Worm (Caenorhabditis elegans) whole organism, late embryonic: ENCODE results near the gene msp-152.

Experiments used
- C38D4.7 ChIP-seq: fragments of 200-800 bp; sonication (Bioruptor generic); optimal IDR thresholded peaks from 2 replicates; lab custom pipeline; 2018; ENCODE audit warnings: mild to moderate bottlenecking, missing genetic modification characterization, moderate library complexity, missing compliant biosample characterization
- F13H6.1 ChIP-seq: sonication (generic microtip); optimal IDR thresholded peaks from 2 replicates; lab custom pipeline; 2016; ENCODE audit warnings: missing genetic modification characterization, missing compliant biosample characterization
- K02D7.2 ChIP-seq: sonication (generic microtip); optimal IDR thresholded peaks from 2 replicates; lab custom pipeline; 2017; ENCODE audit warnings: mild to moderate bottlenecking, missing genetic modification characterization, missing compliant biosample characterization
- T23F11.4 ChIP-seq: fragments of 200-800 bp; sonication (Bioruptor generic); optimal IDR thresholded peaks from 2 replicates; lab custom pipeline; 2018; ENCODE audit warnings: mild to moderate bottlenecking, missing genetic modification characterization, missing compliant biosample characterization
- Y22D7AL.16 ChIP-seq: sonication (generic microtip); optimal IDR thresholded peaks from 2 replicates; lab custom pipeline; 2016; ENCODE audit warnings: missing genetic modification characterization, missing compliant biosample characterization
- ahr-1 ChIP-seq: sonication (generic microtip); optimal IDR thresholded peaks from 2 replicates; lab custom pipeline; 2016; ENCODE audit warnings: missing genetic modification characterization, missing compliant biosample characterization
- ama-1 ChIP-seq: fragments of 150-350 bp; optimal IDR thresholded peaks from 2 replicates; lab custom pipeline; 2014
- ceh-14 ChIP-seq: sonication (generic microtip); optimal IDR thresholded peaks from 2 replicates; lab custom pipeline; 2016; ENCODE audit warnings: missing genotype, missing genetic modification characterization, missing compliant biosample characterization
- ceh-18 ChIP-seq: sonication (generic microtip); optimal IDR thresholded peaks from 2 replicates; lab custom pipeline; 2016; ENCODE audit warnings: missing genetic modification characterization, missing compliant biosample characterization
- ceh-19 ChIP-seq: fragments of 200-800 bp; sonication (Bioruptor generic); optimal IDR thresholded peaks from 2 replicates; lab custom pipeline; 2018; ENCODE audit warnings: mild to moderate bottlenecking, missing genetic modification characterization, missing compliant biosample characterization
- ceh-22 ChIP-seq: sonication (generic microtip); optimal IDR thresholded peaks from 2 replicates; lab custom pipeline; 2017; ENCODE audit warnings: missing biosample characterization, missing genetic modification characterization
- ceh-48 ChIP-seq: sonication (generic microtip); optimal IDR thresholded peaks from 2 replicates; lab custom pipeline; 2016; ENCODE audit warnings: missing genetic modification characterization, inconsistent platforms, missing compliant biosample characterization
- ceh-6 ChIP-seq: fragments of 200-800 bp; sonication (Bioruptor generic); optimal IDR thresholded peaks from 2 replicates; lab custom pipeline; 2018; ENCODE audit warnings: mild to moderate bottlenecking, missing genetic modification characterization, missing compliant biosample characterization
- ceh-9 ChIP-seq: sonication (generic microtip); optimal IDR thresholded peaks from 2 replicates; lab custom pipeline; 2016; ENCODE audit warnings: mild to moderate bottlenecking, missing genetic modification characterization, inconsistent platforms, missing compliant biosample characterization
- che-1 ChIP-seq: sonication (generic microtip); optimal IDR thresholded peaks from 2 replicates; lab custom pipeline; 2016; ENCODE audit warnings: mild to moderate bottlenecking, missing genetic modification characterization, missing compliant biosample characterization
- dmd-4 ChIP-seq: sonication (generic microtip); optimal IDR thresholded peaks from 2 replicates; lab custom pipeline; 2016; ENCODE audit warnings: borderline replicate concordance, missing genetic modification characterization, missing compliant biosample characterization
- dve-1 ChIP-seq: sonication (generic microtip); optimal IDR thresholded peaks from 2 replicates; lab custom pipeline; 2017; ENCODE audit warnings: antibody characterized with exemption, mild to moderate bottlenecking, missing genetic modification characterization, missing compliant biosample characterization
- fax-1 ChIP-seq: sonication (generic microtip); optimal IDR thresholded peaks from 2 replicates; lab custom pipeline; 2016; ENCODE audit warnings: missing genotype, missing genetic modification characterization, missing compliant biosample characterization
- hlh-30 ChIP-seq: sonication (generic microtip); optimal IDR thresholded peaks from 2 replicates; lab custom pipeline; 2017; ENCODE audit warnings: antibody characterized with exemption, missing genetic modification characterization, missing compliant biosample characterization; ENCODE audit not compliant: insufficient read depth
- hlh-8 ChIP-seq: sonication (generic microtip); optimal IDR thresholded peaks from 2 replicates; lab custom pipeline; 2016; ENCODE audit warnings: missing genotype, missing genetic modification characterization, missing compliant biosample characterization
- lim-6 ChIP-seq: sonication (generic microtip); optimal IDR thresholded peaks from 2 replicates; lab custom pipeline; 2016; ENCODE audit warnings: missing genetic modification characterization, missing compliant biosample characterization
- madf-2 ChIP-seq: sonication (generic microtip); optimal IDR thresholded peaks from 2 replicates; lab custom pipeline; 2017; ENCODE audit warnings: missing genetic modification characterization, missing compliant biosample characterization
- mec-3 ChIP-seq: sonication (generic microtip); optimal IDR thresholded peaks from 2 replicates; lab custom pipeline; 2016; ENCODE audit warnings: borderline replicate concordance, missing genetic modification characterization, missing compliant biosample characterization
- nhr-232 ChIP-seq: sonication (generic microtip); optimal IDR thresholded peaks from 2 replicates; lab custom pipeline; 2016; ENCODE audit warnings: missing genetic modification characterization, missing compliant biosample characterization
- npax-4 ChIP-seq: sonication (generic microtip); optimal IDR thresholded peaks from 2 replicates; lab custom pipeline; 2016; ENCODE audit warnings: missing genetic modification characterization, missing compliant biosample characterization
- odd-2 ChIP-seq: sonication (generic microtip); optimal IDR thresholded peaks from 2 replicates; lab custom pipeline; 2017; ENCODE audit warnings: antibody characterized with exemption, mild to moderate bottlenecking, missing genetic modification characterization, missing compliant biosample characterization
- pax-1 ChIP-seq: fragments of 150-350 bp; optimal IDR thresholded peaks from 2 replicates; lab custom pipeline; 2014; ENCODE audit warnings: missing biosample characterization, missing genetic modification characterization
- pha-4 ChIP-seq: fragments of 150-350 bp; optimal IDR thresholded peaks from 2 replicates; lab custom pipeline; 2018; ENCODE audit warnings: missing biosample characterization, missing genetic modification reagents, missing genetic modification characterization
- pqm-1 ChIP-seq: sonication (generic microtip); optimal IDR thresholded peaks from 2 replicates; lab custom pipeline; 2016; ENCODE audit warnings: missing genetic modification characterization, missing compliant biosample characterization
- pros-1 ChIP-seq: fragments of 150-350 bp; optimal IDR thresholded peaks from 2 replicates; lab custom pipeline; 2014; ENCODE audit warnings: missing biosample characterization, missing genetic modification reagents, missing genetic modification characterization
- rnt-1 ChIP-seq: sonication (generic microtip); optimal IDR thresholded peaks from 2 replicates; lab custom pipeline; 2016; ENCODE audit warnings: missing genetic modification characterization, missing compliant biosample characterization
- sdc-2 ChIP-seq: sonication (generic microtip); optimal IDR thresholded peaks from 2 replicates; lab custom pipeline; 2016; ENCODE audit warnings: missing genotype, missing genetic modification characterization, missing compliant biosample characterization
- sox-4 ChIP-seq: sonication (generic microtip); optimal IDR thresholded peaks from 2 replicates; lab custom pipeline; 2017; ENCODE audit warnings: mild to moderate bottlenecking, missing genetic modification characterization, inconsistent platforms, missing compliant biosample characterization
- unc-42 ChIP-seq: sonication (generic microtip); optimal IDR thresholded peaks from 2 replicates; lab custom pipeline; 2016; ENCODE audit warnings: missing genotype, missing genetic modification characterization, missing compliant biosample characterization
- unc-55 ChIP-seq: sonication (generic microtip); optimal IDR thresholded peaks from 2 replicates; lab custom pipeline; 2017; ENCODE audit warnings: missing biosample characterization, missing genetic modification reagents, missing genetic modification characterization
- unc-86 ChIP-seq: sonication (generic microtip); optimal IDR thresholded peaks from 2 replicates; lab custom pipeline; 2016; ENCODE audit warnings: missing genetic modification characterization, missing compliant biosample characterization

Gene msp-152

DNA sequence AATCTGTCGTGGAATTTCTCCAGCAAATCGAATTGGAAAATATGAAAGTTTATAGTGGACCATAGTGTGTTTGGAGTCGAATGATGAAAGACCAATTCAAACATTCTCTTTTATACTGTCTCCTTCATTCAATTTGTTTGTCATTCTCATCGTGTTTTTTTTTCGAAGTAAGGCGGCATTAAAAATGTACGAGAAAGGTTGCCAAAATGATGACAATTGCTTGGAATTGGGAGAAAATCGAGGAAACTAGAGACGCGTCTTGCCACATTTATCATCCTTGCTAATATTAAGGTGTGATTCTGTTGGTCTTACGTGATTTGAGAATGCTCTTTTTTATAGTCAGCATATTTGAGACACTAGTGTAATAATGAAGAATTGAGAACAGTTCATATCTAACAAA lies 2.1 kb downstream of the msp-152 start, which contains the start of gene gst-30:
Gene gst-30 (minus strand): TSS at position 101 of the 400 bp plus-strand sequence.
- TF ChIP-seq ceh-14 (tag; lab: Kevin White, UChicago) (no peak), K02D7.2 (tag; lab: Kevin White, UChicago) (no peak), rnt-1 (tag; lab: Kevin White, UChicago) (no peak), F13H6.1 (tag; lab: Kevin White, UChicago) (no peak), hlh-8 (tag; lab: Kevin White, UChicago) (no peak), unc-55 (GFP tag; lab: Kevin White, UChicago) (no peak), ama-1 (lab: Kevin White, UChicago) (no peak), sox-4 (tag; lab: Kevin White, UChicago) (no peak), dve-1 (tag; lab: Kevin White, UChicago) (no peak), fax-1 (tag; lab: Kevin White, UChicago) (no peak), pha-4 (tag; lab: Kevin White, UChicago) (no peak), ceh-22 (tag; lab: Kevin White, UChicago) (no peak), Y22D7AL.16 (tag; lab: Kevin White, UChicago) (no peak), pax-1 (no peak), lim-6 (tag; lab: Kevin White, UChicago) (no peak), che-1 (tag; lab: Kevin White, UChicago) (no peak), mec-3 (tag; lab: Kevin White, UChicago) (no peak), ceh-6 (no peak)

DNA sequence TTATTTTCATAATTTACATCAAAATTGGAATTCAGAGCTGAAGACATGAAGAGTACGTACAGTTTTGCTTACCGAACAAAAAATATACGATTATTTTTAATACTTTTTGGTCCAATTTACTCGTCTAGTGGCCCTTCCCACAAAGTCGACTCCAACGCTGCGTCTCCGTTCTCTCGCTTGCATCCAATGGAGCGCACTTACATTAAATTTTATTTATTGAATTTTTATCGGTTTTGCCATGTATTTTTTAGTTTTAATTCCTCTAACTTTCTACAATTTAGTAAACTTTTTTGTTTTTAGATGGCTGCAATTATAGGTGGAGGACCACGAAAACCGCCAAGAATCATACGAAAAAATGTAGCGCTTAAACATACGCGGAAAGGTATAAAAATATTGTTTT lies 2.7 kb downstream of the msp-152 start, which contains the start of gene ZK546.5:
Gene ZK546.5 (plus strand): TSS at position 301 of the 400 bp plus-strand sequence.
- TF ChIP-seq unc-42 (peak; percentile 60), hlh-30 (tag; lab: Kevin White, UChicago) (no peak), ceh-6 (no peak), rnt-1 (tag; lab: Kevin White, UChicago) (no peak), ceh-48 (tag; lab: Kevin White, UChicago) (peak; percentile 25), odd-2 (tag; lab: Kevin White, UChicago) (no peak)

DNA sequence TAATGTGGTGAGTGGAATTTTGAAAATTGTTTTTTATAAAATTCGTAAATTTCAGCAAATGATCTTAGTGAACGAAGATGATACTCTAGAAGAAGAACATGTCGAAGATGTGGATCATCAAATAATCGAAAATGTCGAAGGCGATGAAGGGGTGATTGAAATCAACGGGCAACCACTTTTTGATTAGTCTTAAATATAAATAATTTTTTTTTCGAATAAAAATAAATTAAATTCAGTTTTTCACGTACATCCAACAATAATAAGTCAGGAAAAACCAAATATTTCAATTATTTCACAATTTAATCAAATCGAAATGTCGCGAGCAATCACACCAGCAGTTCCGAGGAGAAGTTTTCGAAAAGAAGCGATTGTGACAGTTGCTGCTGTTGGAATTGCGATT lies 4.9 kb downstream of the msp-152 start, which contains the start of gene ZK546.4:
Gene ZK546.4 (plus strand): TSS at position 301 of the 400 bp plus-strand sequence.
- TF ChIP-seq ceh-18 (tag; lab: Kevin White, UChicago), result no peak
- no peak for TF ChIP-seq sdc-2 (tag; lab: Kevin White, UChicago)
- TF ChIP-seq ceh-9 (tag; lab: Kevin White, UChicago), result no peak
- no peak for TF ChIP-seq rnt-1 (tag; lab: Kevin White, UChicago)
- no peak for TF ChIP-seq dve-1 (tag; lab: Kevin White, UChicago)
- no peak for TF ChIP-seq T23F11.4
- no peak for TF ChIP-seq hlh-8 (tag; lab: Kevin White, UChicago)
- TF ChIP-seq che-1 (tag; lab: Kevin White, UChicago), result no peak
- TF ChIP-seq sox-4 (tag; lab: Kevin White, UChicago), result no peak

DNA sequence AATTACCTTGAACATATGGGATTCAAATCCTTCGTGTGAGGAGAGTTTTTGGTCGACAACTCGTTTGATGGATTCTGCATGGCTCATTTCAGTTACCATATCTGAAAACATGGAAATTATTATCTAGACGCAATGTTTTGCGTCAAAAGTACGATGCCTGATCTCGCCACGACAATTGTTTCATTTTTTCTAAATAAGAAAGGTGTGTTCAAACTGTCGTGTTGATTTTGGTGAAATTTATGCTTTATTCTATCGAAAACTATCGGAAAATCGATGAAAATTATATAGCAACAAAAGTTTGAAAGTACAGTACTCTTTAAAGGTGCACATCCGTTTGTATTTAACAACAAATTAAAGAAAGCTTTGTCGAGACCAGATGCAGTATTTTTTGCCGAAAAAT lies 8.2 kb downstream of the msp-152 start, which contains the start of gene cblc-1:
Gene cblc-1 (minus strand): TSS at position 101 of the 400 bp plus-strand sequence.
- TF ChIP-seq pqm-1 (tag; lab: Kevin White, UChicago) (no peak), odd-2 (tag; lab: Kevin White, UChicago) (no peak), sox-4 (tag; lab: Kevin White, UChicago) (no peak), dmd-4 (no peak), unc-86 (no peak), F13H6.1 (tag; lab: Kevin White, UChicago) (no peak), pros-1 (no peak), fax-1 (tag; lab: Kevin White, UChicago) (no peak), che-1 (tag; lab: Kevin White, UChicago) (no peak), unc-55 (GFP tag; lab: Kevin White, UChicago) (no peak), hlh-30 (tag; lab: Kevin White, UChicago) (no peak), ceh-19 (no peak)

DNA sequence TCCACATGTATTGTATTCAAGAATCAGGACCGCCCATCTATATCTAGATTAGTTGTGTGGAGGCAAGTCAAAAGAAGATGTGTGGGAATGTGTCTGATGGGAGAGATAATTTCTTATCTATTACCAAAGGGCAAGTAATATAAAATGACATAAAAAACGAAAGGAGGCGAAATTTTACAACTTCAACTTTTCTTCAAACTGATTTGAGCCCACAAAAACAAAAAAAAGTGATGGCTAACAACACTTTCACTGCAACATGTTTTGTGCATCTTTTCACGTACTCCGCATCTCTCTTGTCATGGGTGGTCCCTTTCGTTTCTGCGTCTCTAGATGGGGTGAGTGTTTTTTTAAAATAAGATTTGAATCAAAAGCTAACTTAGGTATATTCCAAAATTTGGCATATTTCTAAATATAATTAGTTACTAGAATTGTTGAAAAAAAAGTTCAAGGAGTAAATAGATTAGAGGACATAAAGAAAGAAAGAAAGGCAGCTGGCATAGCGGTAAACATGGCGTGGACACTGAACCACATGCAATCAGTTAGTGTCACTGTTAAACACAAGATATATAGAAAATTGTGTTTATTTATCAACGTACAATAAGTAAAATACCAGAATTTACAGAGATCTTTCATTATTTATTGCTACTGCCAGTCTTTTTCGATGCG lies 8.8 kb downstream of the msp-152 start, which contains the start of gene ZK546.19:
Gene ZK546.19 (plus strand): TSS at position 186 of the 666 bp plus-strand sequence.
- no peak for TF ChIP-seq npax-4 (tag; lab: Kevin White, UChicago)
- TF ChIP-seq unc-42, result peak; percentile 5
- no peak for TF ChIP-seq ahr-1 (tag; lab: Kevin White, UChicago)
- TF ChIP-seq ama-1 (lab: Kevin White, UChicago), result no peak
- no peak for TF ChIP-seq pqm-1 (tag; lab: Kevin White, UChicago)
- peak; percentile 27 for TF ChIP-seq rnt-1 (tag; lab: Kevin White, UChicago)
- no peak for TF ChIP-seq nhr-232 (tag; lab: Kevin White, UChicago)
- TF ChIP-seq madf-2 (tag; lab: Kevin White, UChicago), result no peak
- no peak for TF ChIP-seq C38D4.7 (GFP tag; lab: Kevin White, UChicago)
- no peak for TF ChIP-seq che-1 (tag; lab: Kevin White, UChicago)
- no peak for TF ChIP-seq sdc-2 (tag; lab: Kevin White, UChicago)
